Fruit fly (Drosophila melanogaster): ENCODE results near the gene KaiR1D.

- TF ChIP-seq CG12605 (GFP tag; IDR thresholded peaks at IDR 0.05) (no peak), Snoo (tag; optimal IDR thresholded peaks at IDR 0.05) (no peak), CG15710 (tag; optimal IDR thresholded peaks at IDR 0.05) (no peak), D1 (tag; optimal IDR thresholded peaks at IDR 0.05) (no peak), gl (tag; optimal IDR thresholded peaks at IDR 0.05) (no peak), CG14655 (GFP tag; optimal IDR thresholded peaks at IDR 0.05) (no peak), CG4496 (GFP tag; IDR thresholded peaks at IDR 0.05) (no peak), EcR (GFP tag; optimal IDR thresholded peaks at IDR 0.05) (no peak), CG34367 (tag; optimal IDR thresholded peaks at IDR 0.05) (no peak), CG32121 (GFP tag; IDR thresholded peaks at IDR 0.05) (0 out of 2 replicates have a peak, but pooled peaks have one; percentile 8), fd96Ca (GFP tag; IDR thresholded peaks at IDR 0.05) (no peak), Pif1B (GFP tag; optimal IDR thresholded peaks at IDR 0.05) (no peak), CG13204 (GFP tag; optimal IDR thresholded peaks at IDR 0.05) (no peak), CG9948 (tag; optimal IDR thresholded peaks at IDR 0.05) (no peak)
Measured at dm6 chr3R:20818689-20819088, 47.3 kb downstream of the KaiR1D start, which contains the start of gene CG17270.
